Worm (Caenorhabditis elegans): ENCODE results near the gene C17C3.11.

The C17C3.11 gene

ce11 chrII:5496375-5496774, 41.2 kb upstream of the C17C3.11 start, which contains the start of gene F12A10.1:
TSS of gene F12A10.1 (plus strand) at chrII:5496540.
- no peak for TF ChIP-seq madf-3 (GFP tag; IDR thresholded peaks at IDR 0.05)
- no peak for TF ChIP-seq madf-8 (GFP tag; conservative IDR thresholded peaks at IDR 0.05)
- no peak for TF ChIP-seq hmg-1.2 (GFP tag; IDR thresholded peaks at IDR 0.05)
- no peak for TF ChIP-seq ztf-3 (GFP tag; optimal IDR thresholded peaks at IDR 0.05)
- no peak for TF ChIP-seq F23B12.7 (tag; optimal IDR thresholded peaks at IDR 0.05; ENCODE audit: insufficient read depth)
- TF ChIP-seq F10E7.11 (tag; optimal IDR thresholded peaks at IDR 0.05): no peak
- TF ChIP-seq D2030.7 (GFP tag; IDR thresholded peaks at IDR 0.05): no peak
- TF ChIP-seq Y56A3A.18 (GFP tag; IDR thresholded peaks at IDR 0.05): no peak
- no peak for TF ChIP-seq F57C9.4 (tag; optimal IDR thresholded peaks at IDR 0.05)
- no peak for TF ChIP-seq aptf-2 (GFP tag; conservative IDR thresholded peaks at IDR 0.05)
- no peak for TF ChIP-seq rpc-1 (optimal IDR thresholded peaks at IDR 0.05)
- TF ChIP-seq rpc-1 (tag; optimal IDR thresholded peaks at IDR 0.05): no peak
- TF ChIP-seq tbp1 (GFP tag; optimal IDR thresholded peaks at IDR 0.05): no peak
- TF ChIP-seq tlf-1 (GFP tag; optimal IDR thresholded peaks at IDR 0.05): no peak
- no peak for TF ChIP-seq him-1 (tag; optimal IDR thresholded peaks at IDR 0.05)
- no peak for TF ChIP-seq nhr-120 (GFP tag; IDR thresholded peaks at IDR 0.05)
- no peak for TF ChIP-seq ZK185.1 (tag; optimal IDR thresholded peaks at IDR 0.05; ENCODE audit: poor library complexity, severe bottlenecking)
- TF ChIP-seq F22D6.2 (tag; optimal IDR thresholded peaks at IDR 0.05): no peak
- TF ChIP-seq K11D2.4 (GFP tag; IDR thresholded peaks at IDR 0.05): no peak

DNA sequence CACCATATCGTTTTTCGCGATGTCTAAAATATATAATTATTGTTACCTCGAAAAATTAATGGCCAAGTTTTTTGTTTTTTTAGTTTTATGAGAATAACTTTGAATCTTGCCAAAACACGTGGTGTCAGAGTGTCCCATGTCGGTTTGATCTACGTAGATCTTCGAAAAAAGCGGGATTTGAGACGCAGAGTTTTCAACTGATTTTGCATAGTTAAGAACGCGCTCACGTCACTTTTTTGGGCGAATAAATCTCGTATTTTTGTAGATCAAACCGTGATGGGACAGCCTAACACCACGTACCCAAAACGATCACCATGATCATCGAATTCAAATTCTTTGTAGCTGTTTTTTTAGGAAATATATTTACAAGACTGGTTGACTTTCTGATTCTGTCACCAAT, 40.1 kb upstream of the C17C3.11 start:
- peak; percentile 83 for TF ChIP-seq madf-6 (GFP tag; IDR thresholded peaks at IDR 0.05)
- peak; percentile 14 for TF ChIP-seq dpl-1 (GFP tag; optimal IDR thresholded peaks at IDR 0.05)
- no peak for TF ChIP-seq zfh-2 (GFP tag; conservative IDR thresholded peaks at IDR 0.05)
- no peak for TF ChIP-seq snpc-3.4 (tag; optimal IDR thresholded peaks at IDR 0.05)
- TF ChIP-seq Y56A3A.18 (GFP tag; IDR thresholded peaks at IDR 0.05): 0 out of 2 replicates have a peak, but pooled peaks have one; percentile 42
- 0 out of 2 replicates have a peak, but pooled peaks have one; percentile 27 for TF ChIP-seq D2030.7 (GFP tag; IDR thresholded peaks at IDR 0.05)
- peak; percentile 33 for TF ChIP-seq madf-8 (GFP tag; conservative IDR thresholded peaks at IDR 0.05)
- TF ChIP-seq hlh-12 (tag; optimal IDR thresholded peaks at IDR 0.05): no peak
- TF ChIP-seq hmg-1.2 (GFP tag; IDR thresholded peaks at IDR 0.05): 0 out of 2 replicates have a peak, but pooled peaks have one; percentile 18
- TF ChIP-seq sptf-2 (GFP tag; optimal IDR thresholded peaks at IDR 0.05): no peak
- TF ChIP-seq lin-26 (GFP tag; IDR thresholded peaks at IDR 0.05): 0 out of 2 replicates have a peak, but pooled peaks have one; percentile 44
- peak; percentile 51; the same call in 1 of the 2 replicates for TF ChIP-seq madf-3 (GFP tag; IDR thresholded peaks at IDR 0.05)
- TF ChIP-seq efl-1 (GFP tag; optimal IDR thresholded peaks at IDR 0.05): peak; percentile 59
- peak; percentile 44 for TF ChIP-seq xnd-1 (tag; optimal IDR thresholded peaks at IDR 0.05)

ce11 chrII:5498156-5498739, 39.4 kb upstream of the C17C3.11 start, which contains the start of the genes suex-1 and F12A10.9:
TSS of gene suex-1 (minus strand) at chrII:5498256.
TSS of gene F12A10.9 (plus strand) at chrII:5498689.
- TF ChIP-seq ceh-40 (GFP tag; IDR thresholded peaks at IDR 0.05) (no peak), madf-6 (GFP tag; IDR thresholded peaks at IDR 0.05) (no peak), tbx-9 (tag; optimal IDR thresholded peaks at IDR 0.05; ENCODE audit: borderline replicate concordance) (no peak), egl-18 (GFP tag; IDR thresholded peaks at IDR 0.05) (no peak), mes-4 (tag; optimal IDR thresholded peaks at IDR 0.05) (no peak), pbrm-1 (GFP tag; IDR thresholded peaks at IDR 0.05) (no peak), ceh-100 (GFP tag; IDR thresholded peaks at IDR 0.05) (no peak), madf-3 (GFP tag; IDR thresholded peaks at IDR 0.05) (no peak), somi-1 (GFP tag; optimal IDR thresholded peaks at IDR 0.05) (no peak), ztf-25 (GFP tag; IDR thresholded peaks at IDR 0.05) (no peak)

Data from whole organism, young adult.